Worm (Caenorhabditis elegans) whole organism, L1 larva: ENCODE data around the gene F16F9.1.
"Not testable (repeated sequence)": the region's sequence is repeated elsewhere in the genome, so short reads cannot be mapped to it uniquely, and the experiment has no call there.

Experiments
- C34B4.2 ChIP-seq: sonication (generic microtip); optimal IDR thresholded peaks from 2 replicates; lab custom pipeline; 2017; ENCODE audit warnings: mild to moderate bottlenecking, missing genetic modification characterization, missing compliant biosample characterization
- F16B12.6 ChIP-seq: fragments of 150-350 bp; optimal IDR thresholded peaks from 2 replicates; lab custom pipeline; 2014; ENCODE audit warnings: missing biosample characterization, missing genetic modification characterization
- aly-2 ChIP-seq: fragments of 150-350 bp; optimal IDR thresholded peaks from 2 replicates; lab custom pipeline; 2014; ENCODE audit warnings: missing biosample characterization, missing genetic modification characterization
- ceh-63 ChIP-seq: fragments of 200-800 bp; sonication (Bioruptor generic); optimal IDR thresholded peaks from 2 replicates; lab custom pipeline; 2018; ENCODE audit warnings: mild to moderate bottlenecking, missing genetic modification characterization, missing compliant biosample characterization
- ceh-82 ChIP-seq, 3 experiments: fragments of 150-350 bp in 1 of 3; sonication (generic microtip) in 2 of 3; optimal IDR thresholded peaks; 2 replicates each; lab custom pipeline; 2014 to 2017; ENCODE audit warnings: missing biosample characterization in 3 of 3, missing genetic modification characterization in 3 of 3
- ceh-88 ChIP-seq: fragments of 200-800 bp; sonication (Bioruptor generic); IDR thresholded peaks from 2 replicates; pipeline ENCODE4 v1.3.6; 2022; ENCODE audit warnings: missing genetic modification characterization, missing compliant biosample characterization
- dsc-1 ChIP-seq: sonication (generic microtip); optimal IDR thresholded peaks from 2 replicates; lab custom pipeline; 2016; ENCODE audit warnings: mild to moderate bottlenecking, missing genetic modification characterization, missing compliant biosample characterization
- egl-13 ChIP-seq: sonication (generic microtip); optimal IDR thresholded peaks from 2 replicates; lab custom pipeline; 2016; ENCODE audit warnings: missing genotype, missing genetic modification reagents, missing genetic modification characterization, missing compliant biosample characterization
- egl-27 ChIP-seq, 2 experiments: fragments of 150-350 bp in 1 of 2; sonication (generic microtip); optimal IDR thresholded peaks; 3 replicates each; lab custom pipeline; 2017 to 2018; ENCODE audit warnings: missing biosample characterization in 2 of 2, missing genetic modification characterization in 2 of 2, missing genetic modification reagents in 2 of 2
- elt-3 ChIP-seq, 6 experiments: fragments of 150-350 bp in 1 of 6; sonication (generic microtip); optimal IDR thresholded peaks; 2 replicates each; lab custom pipeline; 2017 to 2018; ENCODE audit warnings: missing biosample characterization in 6 of 6, missing genetic modification characterization in 6 of 6, inconsistent platforms in 1 of 6
- fkh-10 ChIP-seq: sonication (generic microtip); optimal IDR thresholded peaks from 2 replicates; lab custom pipeline; 2017; ENCODE audit warnings: missing biosample characterization, missing genetic modification reagents, missing genetic modification characterization
- fkh-4 ChIP-seq: sonication (generic microtip); optimal IDR thresholded peaks from 2 replicates; lab custom pipeline; 2016; ENCODE audit warnings: missing compliant biosample characterization, missing genetic modification characterization, borderline replicate concordance
- fkh-8 ChIP-seq: sonication (generic microtip); optimal IDR thresholded peaks from 2 replicates; lab custom pipeline; 2016; ENCODE audit warnings: mild to moderate bottlenecking, missing genetic modification characterization, missing compliant biosample characterization
- grh-1 ChIP-seq: fragments of 200-800 bp; sonication (Bioruptor generic); IDR thresholded peaks from 2 replicates; pipeline ENCODE4 v1.3.6; 2022; ENCODE audit warnings: missing genetic modification reagents, missing genetic modification characterization, missing compliant biosample characterization
- hpl-2 ChIP-seq: fragments of 150-350 bp; optimal IDR thresholded peaks from 2 replicates; lab custom pipeline; 2014; ENCODE audit warnings: missing biosample characterization, missing genetic modification reagents, missing genetic modification characterization
- jun-1 ChIP-seq: fragments of 150-350 bp; optimal IDR thresholded peaks from 2 replicates; lab custom pipeline; 2014; ENCODE audit warnings: missing biosample characterization, missing genetic modification reagents, missing genetic modification characterization
- lin-14 ChIP-seq: fragments of 200-800 bp; sonication (Bioruptor generic); optimal IDR thresholded peaks from 2 replicates; lab custom pipeline; 2018; ENCODE audit warnings: mild to moderate bottlenecking, missing genetic modification characterization, moderate library complexity, missing compliant biosample characterization
- lin-35 ChIP-seq, 2 experiments: fragments of 150-350 bp; optimal IDR thresholded peaks; 2 replicates each; lab custom pipeline; 2014; ENCODE audit warnings: missing biosample characterization in 2 of 2, missing genetic modification characterization in 2 of 2, missing genetic modification reagents in 2 of 2
- lsy-2 ChIP-seq, 2 experiments: fragments of 150-350 bp; optimal IDR thresholded peaks; 2 replicates each; lab custom pipeline; 2014; ENCODE audit warnings: missing biosample characterization in 2 of 2, missing genetic modification characterization in 2 of 2
- mab-9 ChIP-seq: fragments of 200-800 bp; sonication (Bioruptor generic); IDR thresholded peaks from 2 replicates; pipeline ENCODE4 v1.3.6; 2022; ENCODE audit warnings: missing genetic modification reagents, missing genetic modification characterization, missing compliant biosample characterization
- mef-2 ChIP-seq: fragments of 150-350 bp; optimal IDR thresholded peaks from 2 replicates; lab custom pipeline; 2014; ENCODE audit warnings: missing biosample characterization, missing genetic modification characterization
- nhr-20 ChIP-seq: sonication (generic microtip); optimal IDR thresholded peaks from 2 replicates; lab custom pipeline; 2016; ENCODE audit warnings: mild to moderate bottlenecking, missing genetic modification characterization, missing compliant biosample characterization
- nhr-47 ChIP-seq: sonication (generic microtip); optimal IDR thresholded peaks from 2 replicates; lab custom pipeline; 2016; ENCODE audit warnings: mild to moderate bottlenecking, missing genetic modification characterization, moderate library complexity, missing compliant biosample characterization
- nhr-76 ChIP-seq: sonication (generic microtip); optimal IDR thresholded peaks from 2 replicates; lab custom pipeline; 2017; ENCODE audit warnings: missing biosample characterization, missing genetic modification characterization
- pag-3 ChIP-seq: sonication (generic microtip); optimal IDR thresholded peaks from 2 replicates; lab custom pipeline; 2017; ENCODE audit warnings: missing genetic modification characterization, mild to moderate bottlenecking, missing compliant biosample characterization, antibody characterized with exemption, borderline replicate concordance; ENCODE audit not compliant: insufficient read depth
- pqm-1 ChIP-seq: sonication (generic microtip); optimal IDR thresholded peaks from 3 replicates; lab custom pipeline; 2017; ENCODE audit warnings: missing biosample characterization, missing genetic modification characterization
- snu-23 ChIP-seq: sonication (generic microtip); optimal IDR thresholded peaks from 2 replicates; lab custom pipeline; 2016; ENCODE audit warnings: missing genetic modification characterization, missing compliant biosample characterization
- sptf-1 ChIP-seq: fragments of 150-350 bp; optimal IDR thresholded peaks from 2 replicates; lab custom pipeline; 2014; ENCODE audit warnings: missing biosample characterization, missing genetic modification characterization
- swsn-7 ChIP-seq: sonication (generic microtip); optimal IDR thresholded peaks from 2 replicates; lab custom pipeline; 2016; ENCODE audit warnings: missing genetic modification characterization, missing compliant biosample characterization
- tbx-2 ChIP-seq: sonication (generic microtip); optimal IDR thresholded peaks from 2 replicates; lab custom pipeline; 2016; ENCODE audit warnings: missing genetic modification characterization, missing compliant biosample characterization
- unc-30 ChIP-seq: sonication (generic microtip); optimal IDR thresholded peaks from 2 replicates; lab custom pipeline; 2017; ENCODE audit warnings: missing biosample characterization, missing genetic modification characterization
- unc-98 ChIP-seq: fragments of 200-800 bp; sonication (Bioruptor generic); IDR thresholded peaks from 2 replicates; pipeline ENCODE4 v1.3.6; 2022; ENCODE audit warnings: missing genetic modification characterization, missing compliant biosample characterization
- zag-1 ChIP-seq: fragments of 150-350 bp; optimal IDR thresholded peaks from 2 replicates; lab custom pipeline; 2014; ENCODE audit warnings: missing biosample characterization, missing genetic modification characterization
- zip-4 ChIP-seq: fragments of 200-800 bp; sonication (Bioruptor generic); optimal IDR thresholded peaks from 2 replicates; lab custom pipeline; 2018; ENCODE audit warnings: mild to moderate bottlenecking, missing genetic modification characterization, moderate library complexity, missing compliant biosample characterization
- ztf-11 ChIP-seq, 2 experiments: sonication (generic microtip); optimal IDR thresholded peaks; 2 replicates each; lab custom pipeline; 2016 to 2017; ENCODE audit warnings: missing genetic modification characterization in 2 of 2, missing biosample characterization in 1 of 2, missing compliant biosample characterization in 1 of 2
- ztf-4 ChIP-seq: fragments of 150-350 bp; optimal IDR thresholded peaks from 2 replicates; lab custom pipeline; 2014; ENCODE audit warnings: missing biosample characterization, missing genetic modification characterization

The F16F9.1 gene

ce11 chrX:8406815-8407214 lies 39.4 kb upstream of the F16F9.1 start:
- TF ChIP-seq lin-14 (no peak), ceh-63 (GFP tag; lab: Kevin White, UChicago) (no peak), nhr-47 (tag; lab: Kevin White, UChicago) (no peak), unc-30 (tag; lab: Kevin White, UChicago) (no peak), grh-1 (GFP tag; lab: Robert Waterston, UW) (no peak), fkh-4 (tag; lab: Kevin White, UChicago) (no peak), ztf-11 (tag; optimal IDR thresholded peaks at IDR 0.05; lab: Kevin White, UChicago) (no peak), F16B12.6 (no peak), zip-4 (GFP tag; lab: Kevin White, UChicago) (no peak), dsc-1 (tag; lab: Kevin White, UChicago) (no peak), mef-2 (tag; lab: Kevin White, UChicago) (no peak), hpl-2 (GFP tag; lab: Kevin White, UChicago) (no peak), jun-1 (tag; lab: Kevin White, UChicago) (no peak), ceh-82 (tag; optimal IDR thresholded peaks at IDR 0.05; lab: Kevin White, UChicago) (no peak), egl-13 (tag; lab: Kevin White, UChicago) (no peak), egl-27 (tag; optimal IDR thresholded peaks at IDR 0.05; lab: Kevin White, UChicago) (no peak), snu-23 (GFP tag; lab: Kevin White, UChicago) (no peak), lin-35 (GFP tag; optimal IDR thresholded peaks at IDR 0.05; lab: Kevin White, UChicago) (no peak), nhr-76 (tag; lab: Kevin White, UChicago) (no peak), pqm-1 (no peak)

ce11 chrX:8408267-8408666 lies 37.9 kb upstream of the F16F9.1 start, which contains the start of gene sulp-3:
Gene sulp-3, minus strand, starts transcription at chrX:8408367.
- TF ChIP-seq nhr-76 (tag; lab: Kevin White, UChicago) = no peak
- no peak for TF ChIP-seq mef-2 (tag; lab: Kevin White, UChicago)
- no peak for TF ChIP-seq fkh-8 (tag; lab: Kevin White, UChicago)
- TF ChIP-seq aly-2 (tag; lab: Kevin White, UChicago) = no peak
- TF ChIP-seq ztf-4 (tag; lab: Kevin White, UChicago) = no peak
- TF ChIP-seq zag-1 (tag; lab: Kevin White, UChicago) = no peak
- no peak for TF ChIP-seq ceh-88 (GFP tag; lab: Robert Waterston, UW)
- TF ChIP-seq tbx-2 (tag; lab: Kevin White, UChicago) = no peak
- no peak for TF ChIP-seq nhr-20 (tag; lab: Kevin White, UChicago)
- no peak for TF ChIP-seq nhr-47 (tag; lab: Kevin White, UChicago)
- TF ChIP-seq elt-3 (tag; optimal IDR thresholded peaks at IDR 0.05; lab: Kevin White, UChicago) = no peak
- TF ChIP-seq sptf-1 = no peak
- TF ChIP-seq pag-3 (tag; lab: Kevin White, UChicago) = no peak
- TF ChIP-seq, all 84 proteins: peak for 0

- not testable (repeated sequence) for TF ChIP-seq mab-9 (GFP tag; lab: Robert Waterston, UW); lin-35 (GFP tag; optimal IDR thresholded peaks at IDR 0.05; lab: Kevin White, UChicago); snu-23 (GFP tag; lab: Kevin White, UChicago)
- TF ChIP-seq, all 84 proteins: peak for 0; not testable (repeated sequence) for 84
Measured at ce11 chrX:8410754-8411153, 35.5 kb upstream of the F16F9.1 start, which contains the start of gene F08F1.9. Gene F08F1.9, minus strand, starts transcription at chrX:8410854.

ce11 chrX:8413130-8413529 lies 33.1 kb upstream of the F16F9.1 start, which contains the start of gene F08F1.4:
Gene F08F1.4, plus strand, starts transcription at chrX:8413430.
- TF ChIP-seq swsn-7 (tag; lab: Kevin White, UChicago) = no peak
- no peak for TF ChIP-seq nhr-76 (tag; lab: Kevin White, UChicago)
- no peak for TF ChIP-seq unc-98 (GFP tag; lab: Robert Waterston, UW)
- no peak for TF ChIP-seq fkh-10 (GFP tag; lab: Kevin White, UChicago)
- no peak for TF ChIP-seq mef-2 (tag; lab: Kevin White, UChicago)
- TF ChIP-seq ceh-88 (GFP tag; lab: Robert Waterston, UW) = no peak
- no peak for TF ChIP-seq C34B4.2 (tag; lab: Kevin White, UChicago)
- no peak for TF ChIP-seq elt-3 (tag; optimal IDR thresholded peaks at IDR 0.05; lab: Kevin White, UChicago)
- TF ChIP-seq lsy-2 (tag; optimal IDR thresholded peaks at IDR 0.05; lab: Kevin White, UChicago) = no peak
- TF ChIP-seq, all 84 proteins: peak for 0
